Worm (Caenorhabditis elegans): ENCODE data around the gene math-24.
"Not testable (repeated sequence)": the region's sequence is repeated elsewhere in the genome, so short reads cannot be mapped to it uniquely, and the experiment has no call there.

Gene math-24

ce11 chrII:1928578-1928977, 28.5 kb downstream of the math-24 start:
- TF ChIP-seq nhr-23 (tag; optimal IDR thresholded peaks at IDR 0.05), result no peak
- no peak for TF ChIP-seq gmeb-1 (tag; optimal IDR thresholded peaks at IDR 0.05)
- TF ChIP-seq C34F6.9 (tag; optimal IDR thresholded peaks at IDR 0.05), result no peak
- no peak for TF ChIP-seq blmp-1 (tag; optimal IDR thresholded peaks at IDR 0.05; ENCODE audit: insufficient read depth)
- no peak for TF ChIP-seq aly-2 (tag; optimal IDR thresholded peaks at IDR 0.05)
- TF ChIP-seq nhr-25 (tag; optimal IDR thresholded peaks at IDR 0.05), result no peak
- TF ChIP-seq unc-39 (tag; optimal IDR thresholded peaks at IDR 0.05), result no peak
- TF ChIP-seq snpc-4 (tag; optimal IDR thresholded peaks at IDR 0.05), result no peak
- no peak for TF ChIP-seq nhr-237 (tag; optimal IDR thresholded peaks at IDR 0.05)
- TF ChIP-seq nhr-10 (tag; optimal IDR thresholded peaks at IDR 0.05), result no peak

- TF ChIP-seq unc-62 (GFP tag; optimal IDR thresholded peaks at IDR 0.05) (no peak), mab-5 (tag; optimal IDR thresholded peaks at IDR 0.05) (no peak), nhr-129 (tag; optimal IDR thresholded peaks at IDR 0.05) (no peak), dmd-4 (tag; optimal IDR thresholded peaks at IDR 0.05) (no peak), ztf-1 (GFP tag; conservative IDR thresholded peaks at IDR 0.05) (no peak), snpc-4 (tag; optimal IDR thresholded peaks at IDR 0.05) (no peak), lin-13 (GFP tag; optimal IDR thresholded peaks at IDR 0.05) (no peak), sma-9 (GFP tag; optimal IDR thresholded peaks at IDR 0.05) (no peak), sma-9 (tag; optimal IDR thresholded peaks at IDR 0.05) (no peak), peb-1 (tag; optimal IDR thresholded peaks at IDR 0.05) (no peak), C34F6.9 (tag; optimal IDR thresholded peaks at IDR 0.05) (no peak), alr-1 (tag; optimal IDR thresholded peaks at IDR 0.05) (no peak), blmp-1 (tag; optimal IDR thresholded peaks at IDR 0.05; ENCODE audit: insufficient read depth) (no peak), aly-2 (tag; optimal IDR thresholded peaks at IDR 0.05) (no peak), unc-39 (tag; optimal IDR thresholded peaks at IDR 0.05) (no peak), nhr-77 (tag; optimal IDR thresholded peaks at IDR 0.05) (no peak), gmeb-1 (tag; optimal IDR thresholded peaks at IDR 0.05) (no peak), skn-1 (tag; optimal IDR thresholded peaks at IDR 0.05) (no peak), nhr-25 (tag; optimal IDR thresholded peaks at IDR 0.05) (no peak)
Measured at ce11 chrII:1939652-1940051, 39.6 kb downstream of the math-24 start, which contains the start of gene ZK250.13. Gene ZK250.13, minus strand, starts transcription at chrII:1939752.

- TF ChIP-seq nhr-237 (tag; optimal IDR thresholded peaks at IDR 0.05) (no peak), nhr-21 (tag; optimal IDR thresholded peaks at IDR 0.05) (no peak), mdl-1 (tag; optimal IDR thresholded peaks at IDR 0.05) (no peak), mab-5 (tag; optimal IDR thresholded peaks at IDR 0.05) (no peak), R02D3.7 (tag; optimal IDR thresholded peaks at IDR 0.05) (no peak), C34F6.9 (tag; optimal IDR thresholded peaks at IDR 0.05) (no peak), sma-9 (GFP tag; optimal IDR thresholded peaks at IDR 0.05) (no peak), sma-9 (tag; optimal IDR thresholded peaks at IDR 0.05) (no peak)
Measured at ce11 chrII:1945093-1945492, 45.1 kb downstream of the math-24 start, which contains the start of gene ZK250.14. Gene ZK250.14, minus strand, starts transcription at chrII:1945193.

- TF ChIP-seq peb-1 (tag; optimal IDR thresholded peaks at IDR 0.05), result no peak
- TF ChIP-seq alr-1 (tag; optimal IDR thresholded peaks at IDR 0.05), result no peak
- TF ChIP-seq unc-39 (tag; optimal IDR thresholded peaks at IDR 0.05), result no peak
Measured at ce11 chrII:1946427-1946826, 46.4 kb downstream of the math-24 start, which contains the start of gene math-48. Gene math-48, minus strand, starts transcription at chrII:1946527.

- TF ChIP-seq unc-39, alr-1, elt-1 (tag; optimal IDR thresholded peaks at IDR 0.05): not testable (repeated sequence)
Measured at ce11 chrII:1948393-1948792, 48.4 kb downstream of the math-24 start, which contains the start of gene ZK250.2. Gene ZK250.2, plus strand, starts transcription at chrII:1948693.

ce11 chrII:1949119-1949518, 49.1 kb downstream of the math-24 start:
- TF ChIP-seq egl-27 (tag; optimal IDR thresholded peaks at IDR 0.05) (peak; percentile 9), sma-9 (GFP tag; optimal IDR thresholded peaks at IDR 0.05) (peak; percentile 72), sma-9 (tag; optimal IDR thresholded peaks at IDR 0.05) (no peak), sma-3 (GFP tag; optimal IDR thresholded peaks at IDR 0.05) (peak; percentile 10), ceh-16 (tag; optimal IDR thresholded peaks at IDR 0.05) (no peak), fos-1 (tag; optimal IDR thresholded peaks at IDR 0.05) (peak; percentile 86), alr-1 (tag; optimal IDR thresholded peaks at IDR 0.05) (no peak), crh-2 (tag; optimal IDR thresholded peaks at IDR 0.05) (peak; percentile 12), unc-62 (GFP tag; optimal IDR thresholded peaks at IDR 0.05) (no peak)

Data from whole organism, L2 larva.